Worm (Caenorhabditis elegans): ENCODE results near the gene F47B8.18.

DNA sequence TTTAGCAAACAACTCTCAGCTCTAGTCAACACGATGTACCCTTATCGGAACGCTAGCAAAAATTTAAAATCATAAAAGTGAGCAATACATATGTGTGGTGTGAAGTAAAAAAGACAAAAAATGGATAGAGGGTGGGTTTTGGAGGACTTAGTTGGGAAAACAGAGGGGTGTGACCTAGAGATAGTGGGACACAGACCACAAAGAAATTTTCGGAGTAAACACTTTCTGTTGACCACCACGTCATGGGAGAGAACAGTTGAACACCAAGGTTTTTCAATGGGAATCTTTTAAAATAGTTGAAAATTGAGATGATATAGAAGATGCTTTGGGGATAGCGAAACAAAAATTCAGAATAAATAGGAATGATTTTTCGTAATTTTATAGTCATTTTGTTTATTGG is 8.1 kb downstream of the F47B8.18 start:
- no peak for TF ChIP-seq med-1 (GFP tag; optimal IDR thresholded peaks at IDR 0.05; ENCODE audit: insufficient read depth)
- no peak for TF ChIP-seq flt-1 (GFP tag; IDR thresholded peaks at IDR 0.05)
- TF ChIP-seq klf-2 (GFP tag; conservative IDR thresholded peaks at IDR 0.05) = no peak
- no peak for TF ChIP-seq ztf-23 (GFP tag; IDR thresholded peaks at IDR 0.05)
- no peak for TF ChIP-seq ztf-29 (GFP tag; IDR thresholded peaks at IDR 0.05)
- no peak for TF ChIP-seq cog-1 (tag; optimal IDR thresholded peaks at IDR 0.05)
- no peak for TF ChIP-seq tab-1 (GFP tag; IDR thresholded peaks at IDR 0.05)
- no peak for TF ChIP-seq ref-1 (GFP tag; conservative IDR thresholded peaks at IDR 0.05)
- no peak for TF ChIP-seq T22C8.4 (GFP tag; IDR thresholded peaks at IDR 0.05)

Data from whole organism, midembryonic.